Fruit fly (Drosophila melanogaster) whole organism: ENCODE results near the gene Sirt2.
A peak's percentile ranks its signal among the peaks of the same experiment; 100 is the strongest.

Experiments used
- CG8478 ChIP-seq: fragments of >200 bp; optimal IDR thresholded peaks from 2 replicates; lab custom pipeline; 2018; ENCODE audit warnings: inconsistent platforms
- Dll ChIP-seq: fragments of >200 bp; optimal IDR thresholded peaks from 2 replicates; lab custom pipeline; 2017
- EcR ChIP-seq, 2 experiments: fragments of >200 bp; optimal IDR thresholded peaks; 2 replicates each; lab custom pipeline; 2017; ENCODE audit warnings: missing biosample characterization in 2 of 2, missing genetic modification characterization in 2 of 2, missing genetic modification reagents in 2 of 2
- pan ChIP-seq: fragments of >200 bp; optimal IDR thresholded peaks from 2 replicates; lab custom pipeline; 2017
- psq ChIP-seq: fragments of >200 bp; optimal IDR thresholded peaks from 2 replicates; lab custom pipeline; 2017
- usp ChIP-seq: fragments of >200 bp; optimal IDR thresholded peaks from 2 replicates; lab custom pipeline; 2017; ENCODE audit warnings: missing biosample characterization, missing genetic modification characterization, mixed read lengths

Sirt2 gene

dm6 chr3R:20291106-20291505 is 37.2 kb upstream of the Sirt2 start:
- no peak for TF ChIP-seq EcR (GFP tag; optimal IDR thresholded peaks at IDR 0.05; lab: Kevin White, UChicago)
- no peak for TF ChIP-seq CG8478
- no peak for TF ChIP-seq pan
- no peak for TF ChIP-seq usp (GFP tag; lab: Kevin White, UChicago)
- no peak for TF ChIP-seq Dll (lab: Kevin White, UChicago)
- TF ChIP-seq psq (lab: Kevin White, UChicago) = no peak

- no peak for TF ChIP-seq EcR (GFP tag; optimal IDR thresholded peaks at IDR 0.05; lab: Kevin White, UChicago)
- no peak for TF ChIP-seq Dll (lab: Kevin White, UChicago)
- TF ChIP-seq usp (GFP tag; lab: Kevin White, UChicago) = no peak
- no peak for TF ChIP-seq psq (lab: Kevin White, UChicago)
- no peak for TF ChIP-seq CG8478
- no peak for TF ChIP-seq pan
Measured at dm6 chr3R:20291594-20291993, 36.7 kb upstream of the Sirt2 start.

dm6 chr3R:20292030-20292879 is 36.0 kb upstream of the Sirt2 start:
- TF ChIP-seq EcR (GFP tag; optimal IDR thresholded peaks at IDR 0.05; lab: Kevin White, UChicago) (no peak), usp (GFP tag; lab: Kevin White, UChicago) (no peak), CG8478 (no peak), psq (lab: Kevin White, UChicago) (no peak), pan (no peak), Dll (lab: Kevin White, UChicago) (no peak)

dm6 chr3R:20292880-20293491 is 35.3 kb upstream of the Sirt2 start:
- TF ChIP-seq psq (lab: Kevin White, UChicago) (no peak), Dll (lab: Kevin White, UChicago) (peak; percentile 71)

- TF ChIP-seq psq (lab: Kevin White, UChicago) = no peak
Measured at dm6 chr3R:20293661-20294060, 34.6 kb upstream of the Sirt2 start.

- TF ChIP-seq pan (no peak), EcR (GFP tag; optimal IDR thresholded peaks at IDR 0.05; lab: Kevin White, UChicago) (no peak), usp (GFP tag; lab: Kevin White, UChicago) (no peak), CG8478 (no peak), Dll (lab: Kevin White, UChicago) (no peak), psq (lab: Kevin White, UChicago) (no peak)
Measured at dm6 chr3R:20304877-20305276, 23.4 kb upstream of the Sirt2 start, which contains the start of gene CG4367. Gene CG4367, minus strand, starts transcription at chr3R:20304977.

- TF ChIP-seq CG8478 (no peak), Dll (lab: Kevin White, UChicago) (no peak), pan (no peak), psq (lab: Kevin White, UChicago) (no peak), EcR (GFP tag; optimal IDR thresholded peaks at IDR 0.05; lab: Kevin White, UChicago) (no peak), usp (GFP tag; lab: Kevin White, UChicago) (no peak)
Measured at dm6 chr3R:20305852-20306251, 22.4 kb upstream of the Sirt2 start.

dm6 chr3R:20307487-20307971 is 20.7 kb upstream of the Sirt2 start, which contains the start of gene CG4362:
Gene CG4362, minus strand, starts transcription at chr3R:20307537.
- no peak for TF ChIP-seq psq (lab: Kevin White, UChicago)
- no peak for TF ChIP-seq pan
- TF ChIP-seq usp (GFP tag; lab: Kevin White, UChicago) = no peak
- no peak for TF ChIP-seq CG8478
- no peak for TF ChIP-seq EcR (GFP tag; optimal IDR thresholded peaks at IDR 0.05; lab: Kevin White, UChicago)
- no peak for TF ChIP-seq Dll (lab: Kevin White, UChicago)

dm6 chr3R:20308972-20309660 is 19.1 kb upstream of the Sirt2 start, which contains the start of gene Orp8:
Gene Orp8, plus strand, starts transcription at chr3R:20309344.
- TF ChIP-seq Dll (lab: Kevin White, UChicago) = no peak
- no peak for TF ChIP-seq CG8478
- TF ChIP-seq psq (lab: Kevin White, UChicago) = no peak
- TF ChIP-seq EcR (GFP tag; optimal IDR thresholded peaks at IDR 0.05; lab: Kevin White, UChicago) = no peak
- no peak for TF ChIP-seq pan
- no peak for TF ChIP-seq usp (GFP tag; lab: Kevin White, UChicago)

dm6 chr3R:20309661-20310497 is 18.4 kb upstream of the Sirt2 start:
- TF ChIP-seq usp (GFP tag; lab: Kevin White, UChicago) (no peak), CG8478 (no peak), Dll (lab: Kevin White, UChicago) (no peak), EcR (GFP tag; optimal IDR thresholded peaks at IDR 0.05; lab: Kevin White, UChicago) (no peak), pan (no peak), psq (lab: Kevin White, UChicago) (no peak)

- no peak for TF ChIP-seq CG8478
- TF ChIP-seq EcR (GFP tag; optimal IDR thresholded peaks at IDR 0.05; lab: Kevin White, UChicago) = no peak
- TF ChIP-seq psq (lab: Kevin White, UChicago) = no peak
- no peak for TF ChIP-seq pan
- TF ChIP-seq Dll (lab: Kevin White, UChicago) = no peak
- TF ChIP-seq usp (GFP tag; lab: Kevin White, UChicago) = no peak
Measured at dm6 chr3R:20310498-20310822, 17.8 kb upstream of the Sirt2 start.
